Worm (Caenorhabditis elegans) whole organism, L1 larva: ENCODE measurements around the gene ZK377.15.
A peak's percentile ranks its signal among the peaks of the same experiment; 100 is the strongest.

ENCODE experiments used
- F16B12.6 ChIP-seq: fragments of 150-350 bp; optimal IDR thresholded peaks from 2 replicates; lab custom pipeline; 2014; ENCODE audit warnings: missing biosample characterization, missing genetic modification characterization
- Y116A8C.19 ChIP-seq: sonication (generic microtip); optimal IDR thresholded peaks from 2 replicates; lab custom pipeline; 2016; ENCODE audit warnings: missing compliant biosample characterization, missing genetic modification characterization, borderline replicate concordance
- aly-2 ChIP-seq: fragments of 150-350 bp; optimal IDR thresholded peaks from 2 replicates; lab custom pipeline; 2014; ENCODE audit warnings: missing biosample characterization, missing genetic modification characterization
- ama-1 ChIP-seq: fragments of 150-350 bp; optimal IDR thresholded peaks from 2 replicates; lab custom pipeline; 2014
- ceh-90 ChIP-seq: sonication (generic microtip); optimal IDR thresholded peaks from 2 replicates; lab custom pipeline; 2016; ENCODE audit warnings: missing genetic modification characterization, missing compliant biosample characterization
- ces-1 ChIP-seq: fragments of 150-350 bp; optimal IDR thresholded peaks from 2 replicates; lab custom pipeline; 2014; ENCODE audit warnings: missing biosample characterization, missing genetic modification reagents, missing genetic modification characterization
- dpl-1 ChIP-seq, 3 experiments: fragments of 150-350 bp in 2 of 3; sonication (generic microtip) in 1 of 3; optimal IDR thresholded peaks; 2 replicates each; lab custom pipeline; 2014 to 2017; ENCODE audit warnings: missing biosample characterization in 3 of 3, missing genetic modification characterization in 3 of 3, missing genetic modification reagents in 3 of 3
- efl-3 ChIP-seq: fragments of 200-800 bp; sonication (Bioruptor generic); optimal IDR thresholded peaks from 2 replicates; lab custom pipeline; 2018; ENCODE audit warnings: mild to moderate bottlenecking, missing genetic modification characterization, missing compliant biosample characterization
- egl-13 ChIP-seq: sonication (generic microtip); optimal IDR thresholded peaks from 2 replicates; lab custom pipeline; 2016; ENCODE audit warnings: missing genotype, missing genetic modification reagents, missing genetic modification characterization, missing compliant biosample characterization
- fkh-8 ChIP-seq: sonication (generic microtip); optimal IDR thresholded peaks from 2 replicates; lab custom pipeline; 2016; ENCODE audit warnings: mild to moderate bottlenecking, missing genetic modification characterization, missing compliant biosample characterization
- grh-1 ChIP-seq: fragments of 200-800 bp; sonication (Bioruptor generic); IDR thresholded peaks from 2 replicates; pipeline ENCODE4 v1.3.6; 2022; ENCODE audit warnings: missing genetic modification reagents, missing genetic modification characterization, missing compliant biosample characterization
- hlh-4 ChIP-seq: sonication (generic microtip); optimal IDR thresholded peaks from 2 replicates; lab custom pipeline; 2016; ENCODE audit warnings: mild to moderate bottlenecking, missing genetic modification characterization, missing compliant biosample characterization
- hpl-2 ChIP-seq: fragments of 150-350 bp; optimal IDR thresholded peaks from 2 replicates; lab custom pipeline; 2014; ENCODE audit warnings: missing biosample characterization, missing genetic modification reagents, missing genetic modification characterization
- irx-1 ChIP-seq: sonication (generic microtip); optimal IDR thresholded peaks from 2 replicates; lab custom pipeline; 2016; ENCODE audit warnings: missing genetic modification characterization, missing compliant biosample characterization
- isw-1 ChIP-seq: fragments of 200-800 bp; sonication (Bioruptor generic); IDR thresholded peaks from 2 replicates; pipeline ENCODE4 v1.3.6; 2022; ENCODE audit warnings: missing genetic modification characterization, missing compliant biosample characterization
- lin-35 ChIP-seq, 2 experiments: fragments of 150-350 bp; optimal IDR thresholded peaks; 2 replicates each; lab custom pipeline; 2014; ENCODE audit warnings: missing biosample characterization in 2 of 2, missing genetic modification characterization in 2 of 2, missing genetic modification reagents in 2 of 2
- mdl-1 ChIP-seq, 2 experiments: fragments of 150-350 bp; optimal IDR thresholded peaks; 2 replicates each; lab custom pipeline; 2014 to 2017; ENCODE audit warnings: missing biosample characterization in 2 of 2, missing genetic modification characterization in 2 of 2, inconsistent platforms in 1 of 2
- mep-1 ChIP-seq: fragments of 150-350 bp; optimal IDR thresholded peaks from 2 replicates; lab custom pipeline; 2014; ENCODE audit warnings: missing biosample characterization, missing genetic modification characterization
- nhr-11 ChIP-seq: fragments of 150-350 bp; optimal IDR thresholded peaks from 2 replicates; lab custom pipeline; 2014; ENCODE audit warnings: missing biosample characterization, missing genetic modification characterization
- nhr-19 ChIP-seq: fragments of 200-800 bp; sonication (Bioruptor generic); conservative IDR thresholded peaks from 2 replicates; pipeline ENCODE4 v1.3.6; 2022; ENCODE audit warnings: missing genetic modification characterization, missing compliant biosample characterization
- nhr-28 ChIP-seq: fragments of 150-350 bp; optimal IDR thresholded peaks from 2 replicates; lab custom pipeline; 2014; ENCODE audit warnings: missing biosample characterization, missing genetic modification characterization
- nhr-47 ChIP-seq: sonication (generic microtip); optimal IDR thresholded peaks from 2 replicates; lab custom pipeline; 2016; ENCODE audit warnings: mild to moderate bottlenecking, missing genetic modification characterization, moderate library complexity, missing compliant biosample characterization
- nhr-71 ChIP-seq: sonication (generic microtip); optimal IDR thresholded peaks from 2 replicates; lab custom pipeline; 2016; ENCODE audit warnings: mild to moderate bottlenecking, missing genetic modification characterization, moderate library complexity, missing compliant biosample characterization
- nhr-84 ChIP-seq: sonication (generic microtip); optimal IDR thresholded peaks from 2 replicates; lab custom pipeline; 2017; ENCODE audit warnings: missing biosample characterization, missing genetic modification characterization
- nhr-85 ChIP-seq: sonication (generic microtip); peaks from one replicate; lab custom pipeline; 2016; ENCODE audit warnings: missing genetic modification characterization, inconsistent platforms, missing compliant biosample characterization
- pag-3 ChIP-seq: sonication (generic microtip); optimal IDR thresholded peaks from 2 replicates; lab custom pipeline; 2017; ENCODE audit warnings: missing genetic modification characterization, mild to moderate bottlenecking, missing compliant biosample characterization, antibody characterized with exemption, borderline replicate concordance; ENCODE audit not compliant: insufficient read depth
- pax-3 ChIP-seq: fragments of 200-800 bp; sonication (Bioruptor generic); optimal IDR thresholded peaks from 2 replicates; lab custom pipeline; 2018; ENCODE audit warnings: mild to moderate bottlenecking, missing genetic modification characterization, moderate library complexity, missing compliant biosample characterization
- pqm-1 ChIP-seq: sonication (generic microtip); optimal IDR thresholded peaks from 3 replicates; lab custom pipeline; 2017; ENCODE audit warnings: missing biosample characterization, missing genetic modification characterization
- rnt-1 ChIP-seq: sonication (generic microtip); optimal IDR thresholded peaks from 2 replicates; lab custom pipeline; 2016; ENCODE audit warnings: mild to moderate bottlenecking, missing genetic modification characterization, moderate library complexity, missing compliant biosample characterization
- skn-1 ChIP-seq: fragments of 150-350 bp; optimal IDR thresholded peaks from 2 replicates; lab custom pipeline; 2014; ENCODE audit warnings: missing biosample characterization, missing genetic modification characterization
- snpc-4 ChIP-seq: fragments of 150-350 bp; optimal IDR thresholded peaks from 2 replicates; lab custom pipeline; 2014; ENCODE audit warnings: missing biosample characterization, missing genetic modification characterization
- unc-130 ChIP-seq: fragments of 150-350 bp; optimal IDR thresholded peaks from 2 replicates; lab custom pipeline; 2017; ENCODE audit warnings: missing biosample characterization, missing genetic modification characterization, inconsistent platforms
- unc-30 ChIP-seq: sonication (generic microtip); optimal IDR thresholded peaks from 2 replicates; lab custom pipeline; 2017; ENCODE audit warnings: missing biosample characterization, missing genetic modification characterization
- zip-4 ChIP-seq: fragments of 200-800 bp; sonication (Bioruptor generic); optimal IDR thresholded peaks from 2 replicates; lab custom pipeline; 2018; ENCODE audit warnings: mild to moderate bottlenecking, missing genetic modification characterization, moderate library complexity, missing compliant biosample characterization
- ztf-11 ChIP-seq, 2 experiments: sonication (generic microtip); optimal IDR thresholded peaks; 2 replicates each; lab custom pipeline; 2016 to 2017; ENCODE audit warnings: missing genetic modification characterization in 2 of 2, missing biosample characterization in 1 of 2, missing compliant biosample characterization in 1 of 2
- ztf-4 ChIP-seq: fragments of 150-350 bp; optimal IDR thresholded peaks from 2 replicates; lab custom pipeline; 2014; ENCODE audit warnings: missing biosample characterization, missing genetic modification characterization

The ZK377.15 gene

DNA sequence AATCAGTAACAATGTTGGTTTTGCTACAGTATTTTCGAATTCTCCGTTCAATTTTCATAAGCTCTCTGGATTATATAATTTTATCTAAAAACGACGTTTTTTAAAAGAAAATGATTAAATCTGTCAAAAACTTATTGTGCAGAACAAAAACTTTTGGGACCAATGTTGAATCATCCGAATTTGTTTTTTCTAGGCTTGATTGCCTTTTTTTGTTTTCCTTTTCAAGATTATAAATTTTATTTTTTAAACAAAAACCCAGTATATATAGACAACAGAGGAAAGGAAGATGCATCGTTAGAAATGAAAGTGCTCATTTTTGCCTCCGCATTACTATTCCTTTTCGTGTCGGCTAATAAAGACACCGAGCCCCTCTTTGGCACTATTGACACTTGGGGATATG, 21.2 kb downstream of the ZK377.15 start, which contains the start of gene ZK813.7:
ZK813.7 (plus strand) TSS at position 301 of the 400 bp plus-strand sequence.
- TF ChIP-seq mep-1 (tag; lab: Kevin White, UChicago) (no peak), lin-35 (GFP tag; optimal IDR thresholded peaks at IDR 0.05; lab: Kevin White, UChicago) (no peak), ztf-11 (tag; optimal IDR thresholded peaks at IDR 0.05; lab: Kevin White, UChicago) (no peak), egl-13 (tag; lab: Kevin White, UChicago) (no peak), pag-3 (tag; lab: Kevin White, UChicago) (no peak), ztf-4 (tag; lab: Kevin White, UChicago) (no peak), nhr-19 (GFP tag; lab: Robert Waterston, UW) (no peak), hpl-2 (GFP tag; lab: Kevin White, UChicago) (no peak), hlh-4 (no peak), mdl-1 (tag; optimal IDR thresholded peaks at IDR 0.05; lab: Kevin White, UChicago) (no peak), nhr-11 (tag; lab: Kevin White, UChicago) (no peak), grh-1 (GFP tag; lab: Robert Waterston, UW) (no peak), pax-3 (tag; lab: Kevin White, UChicago) (no peak), nhr-28 (tag; lab: Kevin White, UChicago) (no peak), ceh-90 (tag; lab: Kevin White, UChicago) (no peak)

DNA sequence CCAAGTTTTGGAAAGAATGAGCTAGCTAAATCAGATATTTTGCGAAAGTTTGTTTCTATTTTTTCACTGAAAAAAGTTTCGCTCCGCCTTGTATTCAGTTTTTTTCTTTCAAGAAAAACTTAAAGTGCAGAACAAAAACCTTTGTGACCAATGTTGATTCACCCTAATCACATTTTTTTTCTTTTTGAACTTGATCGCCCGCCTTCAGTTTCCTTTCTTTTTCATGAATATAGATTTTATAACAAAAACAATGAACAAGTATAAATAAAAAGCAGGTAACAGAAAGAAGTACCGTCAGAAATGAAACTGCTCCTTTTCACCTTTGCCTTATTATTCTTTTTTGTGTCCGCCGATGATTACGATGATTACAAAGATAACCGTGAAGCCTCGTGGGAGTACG, 22.2 kb downstream of the ZK377.15 start, which contains the start of gene ZK813.2:
ZK813.2 (plus strand) TSS at position 301 of the 400 bp plus-strand sequence.
- TF ChIP-seq nhr-84 (tag; lab: Kevin White, UChicago) (no peak), nhr-28 (tag; lab: Kevin White, UChicago) (no peak)
- TF ChIP-seq, all 84 proteins: peak for 0

DNA sequence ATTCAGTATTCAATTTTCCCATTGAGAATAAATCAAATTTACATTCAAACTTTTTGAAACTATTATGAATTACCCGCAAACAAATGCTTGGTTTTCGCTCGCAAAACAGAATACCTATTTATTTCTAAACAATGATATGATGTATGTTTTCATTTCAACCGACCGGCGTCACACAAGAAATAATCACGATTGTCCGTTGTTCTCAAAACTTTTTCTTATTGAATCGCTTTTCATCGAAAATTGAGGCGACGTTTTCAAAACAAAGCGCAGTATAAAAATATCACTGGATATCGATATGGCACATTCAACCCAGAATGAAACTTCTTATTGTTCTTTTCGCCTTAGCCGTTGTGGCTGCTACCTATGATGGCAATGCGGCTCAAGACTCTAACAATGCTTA, 24.1 kb downstream of the ZK377.15 start, which contains the start of gene ZK813.3:
ZK813.3 (plus strand) TSS at position 301 of the 400 bp plus-strand sequence.
- TF ChIP-seq nhr-28 (tag; lab: Kevin White, UChicago) (no peak), irx-1 (tag; lab: Kevin White, UChicago) (no peak), skn-1 (tag; lab: Kevin White, UChicago) (no peak), ama-1 (lab: Kevin White, UChicago) (no peak), pqm-1 (no peak), Y116A8C.19 (tag; lab: Kevin White, UChicago) (no peak), nhr-85 (no peak), nhr-47 (tag; lab: Kevin White, UChicago) (no peak), lin-35 (GFP tag; optimal IDR thresholded peaks at IDR 0.05; lab: Kevin White, UChicago) (no peak), unc-30 (tag; lab: Kevin White, UChicago) (no peak), aly-2 (tag; lab: Kevin White, UChicago) (no peak), nhr-71 (tag; lab: Kevin White, UChicago) (no peak), ces-1 (GFP tag; lab: Kevin White, UChicago) (no peak), isw-1 (GFP tag; lab: Robert Waterston, UW) (no peak), unc-130 (tag; lab: Kevin White, UChicago) (no peak), dpl-1 (GFP tag; optimal IDR thresholded peaks at IDR 0.05; lab: Kevin White, UChicago) (no peak), hpl-2 (GFP tag; lab: Kevin White, UChicago) (no peak), F16B12.6 (no peak), zip-4 (GFP tag; lab: Kevin White, UChicago) (no peak), snpc-4 (tag; lab: Kevin White, UChicago) (no peak)

DNA sequence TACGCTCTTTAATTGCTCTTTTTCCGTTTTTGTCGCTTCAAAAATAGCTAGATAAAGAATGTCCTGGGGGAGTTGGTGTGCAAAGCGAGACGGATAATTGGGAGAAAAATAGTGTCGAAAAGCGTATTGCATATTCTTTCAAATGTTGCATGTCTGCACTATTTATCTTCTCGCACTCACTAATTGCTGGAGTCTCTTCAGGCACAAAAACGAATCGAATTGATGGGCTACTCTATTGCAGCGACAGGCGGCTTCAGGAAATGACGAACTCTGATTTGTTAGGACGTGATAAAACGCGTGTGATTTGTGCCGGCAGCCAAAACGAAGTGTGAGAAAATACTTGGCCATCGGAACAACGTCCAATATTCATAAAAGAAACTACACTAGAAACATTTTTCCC, 25.4 kb downstream of the ZK377.15 start:
- TF ChIP-seq efl-3 (GFP tag; lab: Kevin White, UChicago) (no peak), rnt-1 (peak; percentile 65), fkh-8 (tag; lab: Kevin White, UChicago) (no peak)
